Fruit fly (Drosophila melanogaster): Measurements from ENCODE around the gene CG15890.

CG15890 gene

DNA sequence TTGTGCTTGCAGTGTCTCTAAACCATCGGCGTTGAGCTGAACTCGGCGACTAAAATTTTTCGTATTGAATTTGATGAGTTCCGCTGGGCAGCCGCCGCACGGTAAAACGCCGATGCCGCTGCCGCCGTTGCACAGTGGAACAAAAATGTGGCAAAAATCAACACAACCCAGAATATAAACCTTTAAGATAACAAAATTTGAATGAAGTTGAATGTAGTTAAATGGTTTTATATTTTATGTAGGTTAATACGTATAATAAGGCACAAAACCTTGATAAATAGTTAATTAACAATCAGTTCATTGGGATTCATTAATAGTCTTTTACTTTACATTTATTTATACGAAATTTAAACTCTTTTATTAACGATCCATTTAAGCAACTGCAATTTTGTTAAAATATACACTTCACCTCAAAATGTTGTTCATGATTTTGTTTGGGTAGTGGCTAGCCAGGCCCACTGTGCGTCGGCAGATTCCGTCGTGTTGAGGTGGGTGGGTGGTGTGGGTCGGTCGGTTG lies at the start of gene CG15890:
CG15890 (minus strand) TSS at position 51 of the 517 bp plus-strand sequence.
- peak; percentile 5 for TF ChIP-seq h (GFP tag; optimal IDR thresholded peaks at IDR 0.05)
- no peak for TF ChIP-seq br (GFP tag; optimal IDR thresholded peaks at IDR 0.05)
- TF ChIP-seq fru (GFP tag; optimal IDR thresholded peaks at IDR 0.05) = peak; percentile 6
- peak; percentile 21 for TF ChIP-seq HLH106 (tag; optimal IDR thresholded peaks at IDR 0.05)
- peak; percentile 20 for TF ChIP-seq sv (GFP tag; optimal IDR thresholded peaks at IDR 0.05)

DNA sequence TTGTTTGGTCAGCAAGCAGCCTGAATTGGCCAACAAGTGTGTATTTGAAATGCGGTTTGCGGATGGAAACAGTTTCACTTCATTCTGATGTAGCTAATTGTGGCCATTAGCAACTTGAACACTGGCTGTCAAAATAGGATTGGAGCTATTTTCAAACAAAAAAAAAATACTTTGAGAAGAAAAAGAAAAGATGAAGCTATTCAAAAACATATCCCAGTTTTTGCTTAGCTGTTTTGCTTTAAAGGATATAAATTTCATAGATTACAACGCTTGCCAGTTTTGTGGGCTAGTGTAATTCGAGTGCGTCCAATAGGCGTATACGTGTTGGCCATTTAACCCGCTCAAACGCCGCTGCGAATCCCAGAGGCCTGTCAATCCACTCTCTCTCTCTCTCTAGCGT lies 46.7 kb upstream of the CG15890 start:
- TF ChIP-seq CG9705 (GFP tag; optimal IDR thresholded peaks at IDR 0.05) (no peak), N (GFP tag; optimal IDR thresholded peaks at IDR 0.05) (no peak), OdsH (GFP tag; optimal IDR thresholded peaks at IDR 0.05) (no peak), Sp1 (GFP tag; optimal IDR thresholded peaks at IDR 0.05) (no peak), brk (GFP tag; optimal IDR thresholded peaks at IDR 0.05) (no peak), Hr78 (GFP tag; optimal IDR thresholded peaks at IDR 0.05) (no peak), usp (GFP tag; optimal IDR thresholded peaks at IDR 0.05) (no peak)

- TF ChIP-seq GATAd (GFP tag; optimal IDR thresholded peaks at IDR 0.05) (no peak), HLH106 (tag; optimal IDR thresholded peaks at IDR 0.05) (peak; percentile 47), OdsH (GFP tag; optimal IDR thresholded peaks at IDR 0.05) (peak; percentile 47), br (GFP tag; optimal IDR thresholded peaks at IDR 0.05) (no peak), foxo (GFP tag; optimal IDR thresholded peaks at IDR 0.05) (peak in 1 of 2 experiments; percentile 67), Sp1 (GFP tag; optimal IDR thresholded peaks at IDR 0.05) (no peak), h (GFP tag; optimal IDR thresholded peaks at IDR 0.05) (peak; percentile 56), rgr (GFP tag; optimal IDR thresholded peaks at IDR 0.05) (peak; percentile 68), fru (GFP tag; optimal IDR thresholded peaks at IDR 0.05) (peak; percentile 33), psq (GFP tag; optimal IDR thresholded peaks at IDR 0.05) (peak; percentile 51), brk (GFP tag; optimal IDR thresholded peaks at IDR 0.05) (peak; percentile 33), Hnf4 (GFP tag; optimal IDR thresholded peaks at IDR 0.05) (peak; percentile 5)
Measured at dm6 chrX:14810433-14810832, 44.8 kb upstream of the CG15890 start.

dm6 chrX:14805646-14806045 lies 40.1 kb upstream of the CG15890 start:
- peak; percentile 73 for TF ChIP-seq tai (GFP tag; optimal IDR thresholded peaks at IDR 0.05)
- no peak for TF ChIP-seq Rel (GFP tag; optimal IDR thresholded peaks at IDR 0.05)
- no peak for TF ChIP-seq Rel (tag; optimal IDR thresholded peaks at IDR 0.05)
- TF ChIP-seq br (GFP tag; optimal IDR thresholded peaks at IDR 0.05) = no peak
- TF ChIP-seq Hr78 (GFP tag; optimal IDR thresholded peaks at IDR 0.05) = no peak
- TF ChIP-seq rgr (GFP tag; optimal IDR thresholded peaks at IDR 0.05) = peak; percentile 52
- peak; percentile 99 for TF ChIP-seq Hr83 (GFP tag; optimal IDR thresholded peaks at IDR 0.05; ENCODE audit: poor library complexity, severe bottlenecking)
- peak; percentile 1 for TF ChIP-seq woc (GFP tag; optimal IDR thresholded peaks at IDR 0.05)
- peak; percentile 18 for TF ChIP-seq psq (GFP tag; optimal IDR thresholded peaks at IDR 0.05)
- TF ChIP-seq dl (GFP tag; optimal IDR thresholded peaks at IDR 0.05; ENCODE audit: insufficient read depth in 1 of 2, partially characterized antibody in 2 of 2) = no peak
- TF ChIP-seq foxo (GFP tag; optimal IDR thresholded peaks at IDR 0.05) = peak in 1 of 2 experiments; percentile 33
- TF ChIP-seq CG32264 (GFP tag; optimal IDR thresholded peaks at IDR 0.05) = no peak
- TF ChIP-seq fru (GFP tag; optimal IDR thresholded peaks at IDR 0.05) = peak; percentile 27
- TF ChIP-seq Mio (GFP tag; optimal IDR thresholded peaks at IDR 0.05) = no peak
- TF ChIP-seq Vsx2 (GFP tag; optimal IDR thresholded peaks at IDR 0.05; ENCODE audit: partially characterized antibody) = no peak
- no peak for TF ChIP-seq sage (GFP tag; optimal IDR thresholded peaks at IDR 0.05)
- peak; percentile 64 for TF ChIP-seq h (GFP tag; optimal IDR thresholded peaks at IDR 0.05)
- peak; percentile 62 for TF ChIP-seq brk (GFP tag; optimal IDR thresholded peaks at IDR 0.05)
- TF ChIP-seq Hnf4 (GFP tag; optimal IDR thresholded peaks at IDR 0.05) = peak; percentile 65
- TF ChIP-seq Sp1 (GFP tag; optimal IDR thresholded peaks at IDR 0.05) = no peak
- TF ChIP-seq OdsH (GFP tag; optimal IDR thresholded peaks at IDR 0.05) = peak; percentile 46
- TF ChIP-seq GATAd (GFP tag; optimal IDR thresholded peaks at IDR 0.05) = peak; percentile 31
- peak; percentile 77 for TF ChIP-seq jim (GFP tag; optimal IDR thresholded peaks at IDR 0.05)
- peak; percentile 35 for TF ChIP-seq Jra (GFP tag; optimal IDR thresholded peaks at IDR 0.05)

dm6 chrX:14802611-14803110 lies 37.1 kb upstream of the CG15890 start:
- TF ChIP-seq jim (GFP tag; optimal IDR thresholded peaks at IDR 0.05) (no peak), h (GFP tag; optimal IDR thresholded peaks at IDR 0.05) (peak; percentile 68), sage (GFP tag; optimal IDR thresholded peaks at IDR 0.05) (no peak), Dfd (GFP tag; optimal IDR thresholded peaks at IDR 0.05) (no peak), Rel (GFP tag; optimal IDR thresholded peaks at IDR 0.05) (no peak), Rel (tag; optimal IDR thresholded peaks at IDR 0.05) (no peak), lola (GFP tag; optimal IDR thresholded peaks at IDR 0.05) (no peak), brk (GFP tag; optimal IDR thresholded peaks at IDR 0.05) (peak; percentile 44), Dif (GFP tag; optimal IDR thresholded peaks at IDR 0.05; ENCODE audit: partially characterized antibody) (no peak), Jra (GFP tag; optimal IDR thresholded peaks at IDR 0.05) (peak; percentile 6), Vsx2 (GFP tag; optimal IDR thresholded peaks at IDR 0.05; ENCODE audit: partially characterized antibody) (no peak), usp (GFP tag; optimal IDR thresholded peaks at IDR 0.05) (no peak), CG32264 (GFP tag; optimal IDR thresholded peaks at IDR 0.05) (no peak), dl (GFP tag; optimal IDR thresholded peaks at IDR 0.05; ENCODE audit: insufficient read depth in 1 of 2, partially characterized antibody in 2 of 2) (no peak), sv (GFP tag; optimal IDR thresholded peaks at IDR 0.05) (no peak), Hnf4 (GFP tag; optimal IDR thresholded peaks at IDR 0.05) (no peak), foxo (GFP tag; optimal IDR thresholded peaks at IDR 0.05) (peak in 1 of 2 experiments; percentile 33), woc (GFP tag; optimal IDR thresholded peaks at IDR 0.05) (no peak), Myc (optimal IDR thresholded peaks at IDR 0.05) (no peak), psq (GFP tag; optimal IDR thresholded peaks at IDR 0.05) (no peak), rgr (GFP tag; optimal IDR thresholded peaks at IDR 0.05) (peak; percentile 66), Sp1 (GFP tag; optimal IDR thresholded peaks at IDR 0.05) (no peak), OdsH (GFP tag; optimal IDR thresholded peaks at IDR 0.05) (peak; percentile 43), dmrt93B (GFP tag; optimal IDR thresholded peaks at IDR 0.05) (no peak), Hr83 (GFP tag; optimal IDR thresholded peaks at IDR 0.05; ENCODE audit: poor library complexity, severe bottlenecking) (no peak), Mio (GFP tag; optimal IDR thresholded peaks at IDR 0.05) (no peak), HLH106 (tag; optimal IDR thresholded peaks at IDR 0.05) (no peak), GATAd (GFP tag; optimal IDR thresholded peaks at IDR 0.05) (no peak), Abd-B (GFP tag; optimal IDR thresholded peaks at IDR 0.05) (no peak)

Measured in whole organism, wandering third instar larva.